Fruit fly (Drosophila melanogaster) whole organism, prepupa: ENCODE data around the gene Pxt.
"Not testable (repeated sequence)": the region's sequence is repeated elsewhere in the genome, so short reads cannot be mapped to it uniquely, and the experiment has no call there.

Source experiments
- CG8119 ChIP-seq: fragments of 200-800 bp; sonication (Bioruptor generic); IDR thresholded peaks from 3 replicates; pipeline ENCODE4 v1.3.6; 2022; ENCODE audit warnings: missing biosample characterization, missing genetic modification characterization
- Met ChIP-seq: fragments of 200-800 bp; sonication (Bioruptor generic); optimal IDR thresholded peaks from 3 replicates; lab custom pipeline; 2016; ENCODE audit warnings: missing biosample characterization, missing genetic modification characterization
- Sox102F ChIP-seq: fragments of 200-800 bp; sonication (Bioruptor generic); optimal IDR thresholded peaks from 2 replicates; lab custom pipeline; 2016; ENCODE audit warnings: missing biosample characterization, mild to moderate bottlenecking, missing genetic modification characterization
- acj6 ChIP-seq: fragments of 200-800 bp; sonication (Bioruptor generic); optimal IDR thresholded peaks from 3 replicates; lab custom pipeline; 2016; ENCODE audit warnings: missing biosample characterization, missing genetic modification characterization
- cyc ChIP-seq: fragments of 200-800 bp; sonication (Bioruptor generic); optimal IDR thresholded peaks from 3 replicates; lab custom pipeline; 2016; ENCODE audit warnings: missing biosample characterization, missing genetic modification characterization
- fd59A ChIP-seq: fragments of 200-800 bp; sonication (Bioruptor generic); optimal IDR thresholded peaks from 2 replicates; lab custom pipeline; 2017; ENCODE audit warnings: missing biosample characterization, mild to moderate bottlenecking, missing genetic modification characterization, missing genetic modification reagents
- fd85E ChIP-seq: fragments of 200-800 bp; sonication (Bioruptor generic); optimal IDR thresholded peaks from 3 replicates; lab custom pipeline; 2016; ENCODE audit warnings: missing biosample characterization, missing genetic modification characterization

The Pxt gene

dm6 chr3R:17762261-17762660 lies 43.0 kb downstream of the Pxt start:
- TF ChIP-seq acj6 (GFP tag; lab: Kevin White, UChicago) (no peak), cyc (GFP tag; lab: Kevin White, UChicago) (no peak), Met (no peak), fd59A (GFP tag; lab: Kevin White, UChicago) (no peak)

DNA sequence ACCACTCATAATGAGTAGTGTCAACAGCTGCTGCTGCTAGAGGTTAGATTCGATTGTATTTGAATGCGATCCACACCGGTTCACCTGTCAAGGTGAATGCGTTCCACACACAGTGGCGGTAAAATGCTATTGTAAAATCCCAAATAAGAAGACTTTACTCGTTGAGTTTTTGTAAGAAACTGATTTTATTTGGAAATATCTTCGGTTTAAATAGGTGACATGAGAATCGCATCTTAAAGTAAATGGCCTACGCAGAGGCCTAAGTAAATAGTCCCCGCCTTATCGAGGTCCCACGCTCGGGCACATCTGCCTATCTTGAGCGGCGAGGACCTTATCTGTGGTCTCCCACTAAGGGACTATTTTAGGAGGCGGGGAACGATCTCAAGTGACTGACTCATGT lies 43.8 kb downstream of the Pxt start, which contains the start of gene TyrR:
Gene TyrR, minus strand, starts transcription at position 101 of the 400 bp plus-strand sequence.
- not testable (repeated sequence) for TF ChIP-seq fd85E (GFP tag; lab: Kevin White, UChicago); Sox102F (GFP tag; lab: Kevin White, UChicago); CG8119 (GFP tag; lab: Robert Waterston, UW)
